Worm (Caenorhabditis elegans): ENCODE data around the gene oac-46.

The oac-46 gene

ce11 chrII:8821140-8821595 lies 30.7 kb downstream of the oac-46 start, which contains the start of gene F46C5.1:
TSS of gene F46C5.1 (minus strand) at chrII:8821190.
- TF ChIP-seq zip-8 (tag; optimal IDR thresholded peaks at IDR 0.05) (no peak), unc-39 (tag; optimal IDR thresholded peaks at IDR 0.05) (no peak)

ce11 chrII:8820126-8820972 lies 31.5 kb downstream of the oac-46 start:
- TF ChIP-seq blmp-1 (tag; optimal IDR thresholded peaks at IDR 0.05) (no peak), mep-1 (tag; optimal IDR thresholded peaks at IDR 0.05) (no peak), unc-62 (GFP tag; optimal IDR thresholded peaks at IDR 0.05) (no peak), snpc-4 (tag; optimal IDR thresholded peaks at IDR 0.05) (no peak), hlh-1 (tag; optimal IDR thresholded peaks at IDR 0.05) (no peak), ham-2 (GFP tag; optimal IDR thresholded peaks at IDR 0.05) (no peak), ces-1 (GFP tag; optimal IDR thresholded peaks at IDR 0.05) (no peak), drap-1 (GFP tag; optimal IDR thresholded peaks at IDR 0.05) (no peak), cnd-1 (tag; optimal IDR thresholded peaks at IDR 0.05) (no peak), unc-120 (tag; optimal IDR thresholded peaks at IDR 0.05; ENCODE audit: poor library complexity, severe bottlenecking) (no peak), pha-4 (tag; optimal IDR thresholded peaks at IDR 0.05) (no peak), nhr-28 (tag; optimal IDR thresholded peaks at IDR 0.05) (no peak), lsy-2 (tag; optimal IDR thresholded peaks at IDR 0.05) (no peak), tbx-8 (GFP tag; optimal IDR thresholded peaks at IDR 0.05) (no peak)

DNA sequence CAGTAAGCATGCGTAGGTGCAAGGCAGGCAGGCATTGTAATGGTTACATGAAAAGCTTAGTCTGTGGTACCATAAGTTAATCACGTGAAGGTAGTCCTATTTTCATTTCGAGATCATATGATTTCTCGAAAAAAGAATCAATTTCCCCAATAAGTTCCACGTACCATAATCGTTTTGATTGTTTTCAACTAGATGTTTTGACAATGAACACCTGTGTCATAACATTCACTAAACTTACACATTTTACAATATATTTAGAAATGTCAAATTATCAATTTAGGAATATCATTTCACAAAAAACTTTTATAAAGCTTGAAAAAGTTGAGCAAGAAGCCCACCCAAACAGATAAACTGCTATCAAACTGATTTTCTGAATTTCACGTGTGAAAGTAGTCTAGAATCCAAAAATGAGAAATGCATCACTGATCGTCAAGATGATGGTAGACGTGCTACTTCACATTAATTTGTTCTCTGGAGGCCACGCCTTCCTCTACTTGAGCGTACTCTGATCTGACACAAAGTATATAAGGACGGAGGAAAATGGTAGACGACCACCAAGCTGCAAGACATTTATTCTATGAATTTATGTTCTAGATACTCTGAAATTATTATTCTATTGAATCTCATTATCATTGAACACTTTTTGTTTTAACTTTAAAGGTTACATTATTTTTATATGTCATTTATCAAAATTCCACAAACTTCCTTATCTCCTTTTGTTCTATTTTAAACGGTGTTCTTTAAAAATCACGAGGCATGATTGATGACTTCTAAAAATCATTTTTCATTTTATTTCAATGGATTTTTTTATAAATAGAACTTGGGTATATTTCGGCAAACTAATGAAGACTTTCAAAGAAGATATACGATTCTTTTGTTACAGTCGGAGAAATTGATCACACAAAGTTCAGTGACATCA lies 32.7 kb downstream of the oac-46 start, which contains the start of gene F46C5.10:
Gene F46C5.10, minus strand, starts transcription at position 51 of the 919 bp plus-strand sequence.
- TF ChIP-seq nhr-2 (tag; optimal IDR thresholded peaks at IDR 0.05): no peak
- TF ChIP-seq lin-13 (tag; optimal IDR thresholded peaks at IDR 0.05): no peak
- no peak for TF ChIP-seq ceh-83 (GFP tag; optimal IDR thresholded peaks at IDR 0.05)
- no peak for TF ChIP-seq nhr-28 (tag; optimal IDR thresholded peaks at IDR 0.05)

- TF ChIP-seq zip-8 (tag; optimal IDR thresholded peaks at IDR 0.05) (no peak), nhr-28 (tag; optimal IDR thresholded peaks at IDR 0.05) (no peak), ceh-39 (tag; optimal IDR thresholded peaks at IDR 0.05) (no peak), hlh-1 (tag; optimal IDR thresholded peaks at IDR 0.05) (no peak), unc-120 (tag; optimal IDR thresholded peaks at IDR 0.05; ENCODE audit: poor library complexity, severe bottlenecking) (no peak), nhr-76 (tag; optimal IDR thresholded peaks at IDR 0.05) (no peak), lsy-2 (tag; optimal IDR thresholded peaks at IDR 0.05) (no peak), blmp-1 (tag; optimal IDR thresholded peaks at IDR 0.05) (no peak), mls-2 (tag; optimal IDR thresholded peaks at IDR 0.05) (no peak), ceh-83 (GFP tag; optimal IDR thresholded peaks at IDR 0.05) (no peak), lin-13 (tag; optimal IDR thresholded peaks at IDR 0.05) (no peak), ceh-43 (GFP tag; optimal IDR thresholded peaks at IDR 0.05) (no peak)
Measured at ce11 chrII:8818257-8818656, 33.6 kb downstream of the oac-46 start.

ce11 chrII:8817225-8817624 lies 34.7 kb downstream of the oac-46 start:
- TF ChIP-seq nhr-76 (tag; optimal IDR thresholded peaks at IDR 0.05) (no peak), lin-32 (GFP tag; optimal IDR thresholded peaks at IDR 0.05) (no peak), sem-2 (GFP tag; optimal IDR thresholded peaks at IDR 0.05) (no peak), elt-1 (tag; optimal IDR thresholded peaks at IDR 0.05; ENCODE audit: borderline replicate concordance, insufficient read depth) (no peak), ceh-83 (GFP tag; optimal IDR thresholded peaks at IDR 0.05) (no peak), nhr-237 (tag; optimal IDR thresholded peaks at IDR 0.05) (no peak), nhr-28 (tag; optimal IDR thresholded peaks at IDR 0.05) (no peak), ztf-11 (tag; optimal IDR thresholded peaks at IDR 0.05) (no peak), unc-120 (tag; optimal IDR thresholded peaks at IDR 0.05; ENCODE audit: poor library complexity, severe bottlenecking) (no peak)

All from whole organism, mixed stage, embryonic.